Fruit fly (Drosophila melanogaster) whole organism, embryonic: Measurements from ENCODE around the gene Nepl18.

ENCODE experiments used
- CG10654 ChIP-seq: fragments of 200-800 bp; sonication (Bioruptor generic); optimal IDR thresholded peaks from 2 replicates; lab custom pipeline; 2016; ENCODE audit warnings: missing biosample characterization, missing genetic modification characterization
- CG10979 ChIP-seq: fragments of 200-800 bp; sonication (Bioruptor generic); optimal IDR thresholded peaks from 2 replicates; lab custom pipeline; 2018; ENCODE audit warnings: missing biosample characterization, mild to moderate bottlenecking, missing genetic modification characterization, moderate library complexity
- CG14710 ChIP-seq: fragments of 200-800 bp; sonication (Bioruptor generic); optimal IDR thresholded peaks from 3 replicates; lab custom pipeline; 2019; ENCODE audit warnings: missing biosample characterization, mild to moderate bottlenecking, missing genetic modification characterization, moderate library complexity
- CG15269 ChIP-seq: fragments of 200-800 bp; sonication (Bioruptor generic); optimal IDR thresholded peaks from 2 replicates; lab custom pipeline; 2018; ENCODE audit warnings: missing biosample characterization, mild to moderate bottlenecking, missing genetic modification characterization, moderate library complexity
- CG1529 ChIP-seq: fragments of 200-800 bp; sonication (Bioruptor generic); optimal IDR thresholded peaks from 3 replicates; lab custom pipeline; 2018; ENCODE audit warnings: missing biosample characterization, missing genetic modification characterization
- CG15601 ChIP-seq: fragments of 200-800 bp; sonication (Bioruptor generic); optimal IDR thresholded peaks from 3 replicates; lab custom pipeline; 2019; ENCODE audit warnings: missing biosample characterization, mild to moderate bottlenecking, missing genetic modification characterization, moderate library complexity
- CG17186 ChIP-seq: fragments of 200-800 bp; sonication (Bioruptor generic); optimal IDR thresholded peaks from 3 replicates; lab custom pipeline; 2017; ENCODE audit warnings: missing biosample characterization, missing genetic modification reagents, missing genetic modification characterization
- CG17385 ChIP-seq: fragments of 200-800 bp; sonication (Bioruptor generic); optimal IDR thresholded peaks from 3 replicates; lab custom pipeline; 2018; ENCODE audit warnings: missing biosample characterization, mild to moderate bottlenecking, missing genetic modification characterization
- CG18011 ChIP-seq: fragments of 200-800 bp; sonication (Bioruptor generic); optimal IDR thresholded peaks from 2 replicates; lab custom pipeline; 2017; ENCODE audit warnings: missing biosample characterization, missing genetic modification characterization, mild to moderate bottlenecking, moderate library complexity, missing genotype
- CG2875 ChIP-seq: fragments of 200-800 bp; sonication (Bioruptor generic); optimal IDR thresholded peaks from 2 replicates; lab custom pipeline; 2017; ENCODE audit warnings: missing biosample characterization, mild to moderate bottlenecking, missing genetic modification characterization, missing genetic modification reagents
- CG31441 ChIP-seq: fragments of 200-800 bp; sonication (Bioruptor generic); IDR thresholded peaks from 2 replicates; pipeline ENCODE4 v1.3.6; 2022; ENCODE audit warnings: missing biosample characterization, missing genetic modification characterization
- CG43689 ChIP-seq: fragments of 200-800 bp; sonication (Bioruptor generic); IDR thresholded peaks from 2 replicates; pipeline ENCODE4 v1.3.6; 2022; ENCODE audit warnings: missing biosample characterization, missing genetic modification characterization
- CG6765 ChIP-seq: fragments of 200-800 bp; sonication (Bioruptor generic); optimal IDR thresholded peaks from 3 replicates; lab custom pipeline; 2017; ENCODE audit warnings: missing biosample characterization, mild to moderate bottlenecking, missing genetic modification characterization
- CG7786 ChIP-seq: fragments of 200-800 bp; sonication (Bioruptor generic); optimal IDR thresholded peaks from 2 replicates; lab custom pipeline; 2016; ENCODE audit warnings: missing biosample characterization, missing genetic modification characterization
- CG7839 ChIP-seq: fragments of 200-800 bp; sonication (Bioruptor generic); optimal IDR thresholded peaks from 3 replicates; lab custom pipeline; 2018; ENCODE audit warnings: missing biosample characterization, mild to moderate bottlenecking, missing genetic modification characterization, moderate library complexity
- CG8388 ChIP-seq: fragments of 200-800 bp; sonication (Bioruptor generic); optimal IDR thresholded peaks from 2 replicates; lab custom pipeline; 2019; ENCODE audit warnings: missing biosample characterization, mild to moderate bottlenecking, missing genetic modification characterization, moderate library complexity
- CG9727 ChIP-seq: fragments of 200-800 bp; sonication (Bioruptor generic); optimal IDR thresholded peaks from 3 replicates; lab custom pipeline; 2017; ENCODE audit warnings: missing biosample characterization, mild to moderate bottlenecking, missing genetic modification characterization
- Chrac-16 ChIP-seq: fragments of 200-800 bp; sonication (Bioruptor generic); optimal IDR thresholded peaks from 3 replicates; lab custom pipeline; 2016; ENCODE audit warnings: missing biosample characterization, missing genetic modification characterization
- D19A ChIP-seq: fragments of 200-800 bp; optimal IDR thresholded peaks from 3 replicates; lab custom pipeline; 2019; ENCODE audit warnings: missing biosample characterization, mild to moderate bottlenecking, missing genetic modification characterization, moderate library complexity
- Drgx ChIP-seq: fragments of 200-800 bp; sonication (Bioruptor generic); IDR thresholded peaks from 2 replicates; pipeline ENCODE4 v1.3.6; 2022; ENCODE audit warnings: missing biosample characterization, missing genetic modification characterization
- Elba2 ChIP-seq: fragments of 200-800 bp; sonication (Bioruptor generic); optimal IDR thresholded peaks from 3 replicates; lab custom pipeline; 2016; ENCODE audit warnings: missing biosample characterization, missing genetic modification characterization
- Hr3 ChIP-seq: fragments of 200-800 bp; sonication (Bioruptor generic); optimal IDR thresholded peaks from 3 replicates; lab custom pipeline; 2016; ENCODE audit warnings: missing biosample characterization, missing genetic modification characterization
- Hr51 ChIP-seq, 2 experiments: fragments of 200-800 bp; sonication (Bioruptor generic); optimal IDR thresholded peaks; 2 replicates in 1 of 2; 3 replicates in 1 of 2; lab custom pipeline; 2016 to 2018; ENCODE audit warnings: missing biosample characterization in 2 of 2, missing genetic modification characterization in 2 of 2, mild to moderate bottlenecking in 1 of 2, moderate library complexity in 1 of 2
- NK7.1 ChIP-seq: fragments of 200-800 bp; sonication (Bioruptor generic); optimal IDR thresholded peaks from 3 replicates; lab custom pipeline; 2016; ENCODE audit warnings: missing biosample characterization, missing genetic modification characterization
- Neu2 ChIP-seq: fragments of 200-800 bp; sonication (Bioruptor generic); optimal IDR thresholded peaks from 3 replicates; lab custom pipeline; 2016; ENCODE audit warnings: missing biosample characterization, missing genetic modification characterization, borderline replicate concordance
- Nf-YA ChIP-seq: fragments of 200-800 bp; sonication (Bioruptor generic); IDR thresholded peaks from 2 replicates; pipeline ENCODE4 v1.3.6; 2022; ENCODE audit warnings: missing biosample characterization, missing genetic modification characterization
- Opbp ChIP-seq: fragments of 200-800 bp; sonication (Bioruptor generic); IDR thresholded peaks from 3 replicates; pipeline ENCODE4 v1.3.6; 2022; ENCODE audit warnings: missing biosample characterization, missing genetic modification characterization; ENCODE audit not compliant: partially characterized antibody
- PHDP ChIP-seq: fragments of 200-800 bp; sonication (Bioruptor generic); optimal IDR thresholded peaks from 3 replicates; lab custom pipeline; 2018; ENCODE audit warnings: missing biosample characterization, mild to moderate bottlenecking, missing genetic modification characterization, moderate library complexity
- Sox102F ChIP-seq: fragments of 200-800 bp; sonication (Bioruptor generic); optimal IDR thresholded peaks from 2 replicates; lab custom pipeline; 2018; ENCODE audit warnings: missing biosample characterization, mild to moderate bottlenecking, missing genetic modification characterization, moderate library complexity
- bowl ChIP-seq: fragments of 200-800 bp; sonication (Bioruptor generic); IDR thresholded peaks from 2 replicates; pipeline ENCODE4 v1.3.6; 2022; ENCODE audit warnings: missing biosample characterization, missing genetic modification characterization
- bsh ChIP-seq, 2 experiments: fragments of 200-800 bp; sonication (Bioruptor generic); optimal IDR thresholded peaks; 2 replicates each; lab custom pipeline; 2017 to 2018; ENCODE audit warnings: mild to moderate bottlenecking in 2 of 2, missing biosample characterization in 2 of 2, missing genetic modification characterization in 2 of 2, moderate library complexity in 1 of 2
- corto ChIP-seq: fragments of 200-800 bp; sonication (Bioruptor generic); optimal IDR thresholded peaks from 2 replicates; lab custom pipeline; 2016; ENCODE audit warnings: missing biosample characterization, mild to moderate bottlenecking, missing genetic modification characterization, moderate library complexity
- crc ChIP-seq: fragments of 200-800 bp; sonication (Bioruptor generic); optimal IDR thresholded peaks from 2 replicates; lab custom pipeline; 2016; ENCODE audit warnings: missing biosample characterization, missing genetic modification characterization
- dysf ChIP-seq: fragments of 200-800 bp; sonication (Bioruptor generic); IDR thresholded peaks from 3 replicates; pipeline ENCODE4 v1.3.6; 2022; ENCODE audit warnings: missing biosample characterization, missing genetic modification characterization
- ftz-f1 ChIP-seq: fragments of 200-800 bp; sonication (Bioruptor generic); optimal IDR thresholded peaks from 2 replicates; lab custom pipeline; 2016; ENCODE audit warnings: missing biosample characterization, missing genetic modification characterization
- gcm2 ChIP-seq: fragments of 200-800 bp; sonication (Bioruptor generic); optimal IDR thresholded peaks from 2 replicates; lab custom pipeline; 2016; ENCODE audit warnings: missing biosample characterization, missing genetic modification characterization
- grau ChIP-seq: fragments of 200-800 bp; optimal IDR thresholded peaks from 3 replicates; lab custom pipeline; 2019; ENCODE audit warnings: missing biosample characterization, mild to moderate bottlenecking, missing genetic modification characterization, moderate library complexity
- gsb-n ChIP-seq: fragments of 200-800 bp; sonication (Bioruptor generic); optimal IDR thresholded peaks from 3 replicates; lab custom pipeline; 2018; ENCODE audit warnings: missing biosample characterization, mild to moderate bottlenecking, missing genetic modification characterization
- hbn ChIP-seq: fragments of 200-800 bp; sonication (Bioruptor generic); IDR thresholded peaks from 2 replicates; pipeline ENCODE4 v1.3.6; 2022; ENCODE audit warnings: missing biosample characterization, missing genetic modification characterization; ENCODE audit not compliant: partially characterized antibody
- nom ChIP-seq: fragments of 200-800 bp; sonication (Bioruptor generic); optimal IDR thresholded peaks from 2 replicates; lab custom pipeline; 2017; ENCODE audit warnings: missing biosample characterization, missing genetic modification characterization, mild to moderate bottlenecking, moderate library complexity, missing genetic modification reagents
- oc ChIP-seq: fragments of 200-800 bp; sonication (Bioruptor generic); optimal IDR thresholded peaks from 2 replicates; lab custom pipeline; 2018; ENCODE audit warnings: missing biosample characterization, mild to moderate bottlenecking, missing genetic modification characterization, moderate library complexity
- otp ChIP-seq: fragments of 200-800 bp; sonication (Bioruptor generic); IDR thresholded peaks from 3 replicates; pipeline ENCODE4, ENCODE4 v1.3.6; 2022; ENCODE audit warnings: missing biosample characterization, missing genetic modification characterization
- phol ChIP-seq: fragments of 200-800 bp; sonication (Bioruptor generic); optimal IDR thresholded peaks from 3 replicates; lab custom pipeline; 2018; ENCODE audit warnings: missing biosample characterization, mild to moderate bottlenecking, missing genetic modification characterization, moderate library complexity
- pita ChIP-seq: fragments of 200-800 bp; sonication (Bioruptor generic); optimal IDR thresholded peaks from 2 replicates; lab custom pipeline; 2017; ENCODE audit warnings: missing biosample characterization, mild to moderate bottlenecking, missing genetic modification characterization
- sens ChIP-seq: fragments of 200-800 bp; sonication (Bioruptor generic); peaks from one replicate; lab custom pipeline; 2016; ENCODE audit warnings: missing biosample characterization, missing genetic modification characterization
- seq ChIP-seq: fragments of 200-800 bp; sonication (Bioruptor generic); IDR thresholded peaks from 2 replicates; pipeline ENCODE4 v1.3.6; 2022; ENCODE audit warnings: missing biosample characterization, missing genetic modification characterization
- sna ChIP-seq: fragments of 200-800 bp; sonication (Bioruptor generic); IDR thresholded peaks from 2 replicates; pipeline ENCODE4 v1.3.6; 2022; ENCODE audit warnings: missing biosample characterization, missing genetic modification characterization; ENCODE audit not compliant: partially characterized antibody
- unpg ChIP-seq: fragments of 200-800 bp; sonication (Bioruptor generic); optimal IDR thresholded peaks from 3 replicates; lab custom pipeline; 2018; ENCODE audit warnings: missing biosample characterization, mild to moderate bottlenecking, missing genetic modification characterization, moderate library complexity

Gene Nepl18

DNA sequence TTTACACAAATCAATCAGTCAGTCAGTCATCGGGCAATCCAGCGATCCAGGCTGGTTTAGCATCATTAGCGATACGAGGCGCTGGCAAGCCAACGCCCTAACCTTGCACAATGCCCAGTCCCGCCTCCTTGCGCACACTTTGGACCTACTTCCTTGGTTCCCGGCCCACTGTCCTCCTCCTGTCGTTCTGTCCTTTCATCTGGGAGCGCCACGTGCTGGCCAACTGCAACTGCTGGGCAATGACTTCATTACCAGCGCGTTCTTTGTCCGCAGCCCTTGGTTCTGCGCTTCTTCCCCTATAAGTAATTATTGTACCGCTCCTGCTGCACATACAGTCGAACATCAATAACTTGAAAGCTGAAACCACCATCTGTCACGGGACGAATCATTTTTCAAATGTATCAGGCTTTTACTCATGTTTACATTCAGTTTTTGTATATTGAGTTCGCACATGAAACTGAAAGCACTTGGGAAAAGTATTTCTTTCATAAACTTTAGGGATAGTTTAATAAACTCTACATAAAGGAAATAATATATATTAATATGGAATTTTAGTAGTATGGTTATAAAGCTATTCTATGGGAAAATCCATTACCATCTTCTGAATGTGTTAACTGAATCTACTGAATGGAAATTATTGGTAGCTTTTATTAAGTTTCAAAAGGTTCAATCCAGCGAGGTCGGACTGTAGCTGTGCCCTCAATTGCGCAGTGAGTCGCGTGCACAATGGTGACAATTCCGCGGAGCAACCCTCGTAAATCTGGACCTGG lies 27.7 kb upstream of the Nepl18 start (continued):
- TF ChIP-seq Hr3 (GFP tag; lab: Kevin White, UChicago), result peak; percentile 8
- TF ChIP-seq CG2875, result no peak
- no peak for TF ChIP-seq CG18011 (GFP tag; lab: Kevin White, UChicago)
- TF ChIP-seq hbn (GFP tag; lab: Robert Waterston, UW), result no peak
- no peak for TF ChIP-seq CG7786 (GFP tag; lab: Kevin White, UChicago)
- peak; percentile 29 for TF ChIP-seq CG8388 (GFP tag; lab: Kevin White, UChicago)
- TF ChIP-seq Hr51 (GFP tag; optimal IDR thresholded peaks at IDR 0.05; lab: Kevin White, UChicago), result peak in 1 of 2 experiments; percentile 8
- TF ChIP-seq CG17385 (GFP tag; lab: Kevin White, UChicago), result no peak
- TF ChIP-seq CG6765 (GFP tag; lab: Kevin White, UChicago), result no peak
- TF ChIP-seq sna (GFP tag; lab: Robert Waterston, UW), result no peak
- TF ChIP-seq Opbp (GFP tag; lab: Robert Waterston, UW), result no peak
- no peak for TF ChIP-seq CG15269 (tag; lab: Kevin White, UChicago)
- TF ChIP-seq gcm2, result no peak
- no peak for TF ChIP-seq Neu2
- peak; percentile 37 for TF ChIP-seq D19A (tag; lab: Kevin White, UChicago)
- TF ChIP-seq seq (GFP tag; lab: Robert Waterston, UW), result no peak
- peak; percentile 39 for TF ChIP-seq CG7839 (tag; lab: Kevin White, UChicago)
- TF ChIP-seq CG14710 (tag; lab: Kevin White, UChicago), result peak; percentile 31
- TF ChIP-seq CG31441 (GFP tag; lab: Robert Waterston, UW), result peak; percentile 38; the same call in 1 of the 2 replicates
- no peak for TF ChIP-seq CG43689
- TF ChIP-seq grau (tag; lab: Kevin White, UChicago), result peak; percentile 91
- no peak for TF ChIP-seq bowl (GFP tag; lab: Robert Waterston, UW)
- no peak for TF ChIP-seq CG9727 (GFP tag; lab: Kevin White, UChicago)
- TF ChIP-seq pita, result no peak
- TF ChIP-seq otp, result no peak
- TF ChIP-seq Elba2 (GFP tag; lab: Kevin White, UChicago), result no peak
- peak; percentile 35 for TF ChIP-seq gsb-n
- no peak for TF ChIP-seq Drgx (GFP tag; lab: Robert Waterston, UW)
- TF ChIP-seq nom (GFP tag; lab: Kevin White, UChicago), result peak; percentile 3
- TF ChIP-seq phol (tag; lab: Kevin White, UChicago), result peak; percentile 44
- TF ChIP-seq CG15601, result peak; percentile 15
- no peak for TF ChIP-seq CG10654
- TF ChIP-seq unpg (GFP tag; lab: Kevin White, UChicago), result peak; percentile 6
- TF ChIP-seq CG10979, result peak; percentile 28
- no peak for TF ChIP-seq NK7.1
- no peak for TF ChIP-seq crc (GFP tag; lab: Kevin White, UChicago)
- no peak for TF ChIP-seq Chrac-16 (GFP tag; lab: Kevin White, UChicago)
- peak; percentile 3 for TF ChIP-seq CG1529 (GFP tag; lab: Kevin White, UChicago)
- no peak for TF ChIP-seq CG17186 (GFP tag; lab: Kevin White, UChicago)
- no peak for TF ChIP-seq Nf-YA (GFP tag; lab: Robert Waterston, UW)
- TF ChIP-seq dysf (GFP tag; lab: Robert Waterston, UW), result no peak
- TF ChIP-seq Sox102F (GFP tag; lab: Kevin White, UChicago), result peak; percentile 3
- no peak for TF ChIP-seq oc (tag; lab: Kevin White, UChicago)
- TF ChIP-seq corto (GFP tag; lab: Kevin White, UChicago), result no peak
- TF ChIP-seq sens, result peak; percentile 69
- TF ChIP-seq bsh (GFP tag; optimal IDR thresholded peaks at IDR 0.05; lab: Kevin White, UChicago), result peak in 1 of 2 experiments; percentile 2
- TF ChIP-seq ftz-f1, result no peak
- TF ChIP-seq PHDP (tag; lab: Kevin White, UChicago), result peak; percentile 32
